Worm (Caenorhabditis elegans) whole organism, L1 larva: ENCODE data around the gene str-12.

Source experiments
- aha-1 ChIP-seq: fragments of 150-350 bp; optimal IDR thresholded peaks from 2 replicates; lab custom pipeline; 2014; ENCODE audit warnings: missing biosample characterization, missing genetic modification characterization
- aly-2 ChIP-seq: fragments of 150-350 bp; optimal IDR thresholded peaks from 2 replicates; lab custom pipeline; 2014; ENCODE audit warnings: missing biosample characterization, missing genetic modification characterization
- ama-1 ChIP-seq: fragments of 150-350 bp; optimal IDR thresholded peaks from 2 replicates; lab custom pipeline; 2014
- ceh-82 ChIP-seq, 3 experiments: fragments of 150-350 bp in 1 of 3; sonication (generic microtip) in 2 of 3; optimal IDR thresholded peaks; 2 replicates each; lab custom pipeline; 2014 to 2017; ENCODE audit warnings: missing biosample characterization in 3 of 3, missing genetic modification characterization in 3 of 3
- ceh-88 ChIP-seq: fragments of 200-800 bp; sonication (Bioruptor generic); IDR thresholded peaks from 2 replicates; pipeline ENCODE4 v1.3.6; 2022; ENCODE audit warnings: missing genetic modification characterization, missing compliant biosample characterization
- ceh-90 ChIP-seq: sonication (generic microtip); optimal IDR thresholded peaks from 2 replicates; lab custom pipeline; 2016; ENCODE audit warnings: missing genetic modification characterization, missing compliant biosample characterization
- dpl-1 ChIP-seq, 3 experiments: fragments of 150-350 bp in 2 of 3; sonication (generic microtip) in 1 of 3; optimal IDR thresholded peaks; 2 replicates each; lab custom pipeline; 2014 to 2017; ENCODE audit warnings: missing biosample characterization in 3 of 3, missing genetic modification characterization in 3 of 3, missing genetic modification reagents in 3 of 3
- dsc-1 ChIP-seq: sonication (generic microtip); optimal IDR thresholded peaks from 2 replicates; lab custom pipeline; 2016; ENCODE audit warnings: mild to moderate bottlenecking, missing genetic modification characterization, missing compliant biosample characterization
- efl-1 ChIP-seq, 4 experiments: fragments of 150-350 bp; optimal IDR thresholded peaks in 3 of 4; peaks in 1 of 4; 1 replicate in 1 of 4; 2 replicates in 3 of 4; lab custom pipeline; 2014; ENCODE audit warnings: missing biosample characterization in 2 of 4, missing genetic modification characterization in 2 of 4, missing genetic modification reagents in 2 of 4
- egl-27 ChIP-seq, 2 experiments: fragments of 150-350 bp in 1 of 2; sonication (generic microtip); optimal IDR thresholded peaks; 3 replicates each; lab custom pipeline; 2017 to 2018; ENCODE audit warnings: missing biosample characterization in 2 of 2, missing genetic modification characterization in 2 of 2, missing genetic modification reagents in 2 of 2
- ets-5 ChIP-seq: fragments of 200-800 bp; sonication (Bioruptor generic); IDR thresholded peaks from 2 replicates; pipeline ENCODE4 v1.3.6; 2022; ENCODE audit warnings: missing genetic modification characterization, missing compliant biosample characterization
- fkh-10 ChIP-seq: sonication (generic microtip); optimal IDR thresholded peaks from 2 replicates; lab custom pipeline; 2017; ENCODE audit warnings: missing biosample characterization, missing genetic modification reagents, missing genetic modification characterization
- fkh-4 ChIP-seq: sonication (generic microtip); optimal IDR thresholded peaks from 2 replicates; lab custom pipeline; 2016; ENCODE audit warnings: missing compliant biosample characterization, missing genetic modification characterization, borderline replicate concordance
- fkh-8 ChIP-seq: sonication (generic microtip); optimal IDR thresholded peaks from 2 replicates; lab custom pipeline; 2016; ENCODE audit warnings: mild to moderate bottlenecking, missing genetic modification characterization, missing compliant biosample characterization
- grh-1 ChIP-seq: fragments of 200-800 bp; sonication (Bioruptor generic); IDR thresholded peaks from 2 replicates; pipeline ENCODE4 v1.3.6; 2022; ENCODE audit warnings: missing genetic modification reagents, missing genetic modification characterization, missing compliant biosample characterization
- hlh-4 ChIP-seq: sonication (generic microtip); optimal IDR thresholded peaks from 2 replicates; lab custom pipeline; 2016; ENCODE audit warnings: mild to moderate bottlenecking, missing genetic modification characterization, missing compliant biosample characterization
- hpl-2 ChIP-seq: fragments of 150-350 bp; optimal IDR thresholded peaks from 2 replicates; lab custom pipeline; 2014; ENCODE audit warnings: missing biosample characterization, missing genetic modification reagents, missing genetic modification characterization
- isw-1 ChIP-seq: fragments of 200-800 bp; sonication (Bioruptor generic); IDR thresholded peaks from 2 replicates; pipeline ENCODE4 v1.3.6; 2022; ENCODE audit warnings: missing genetic modification characterization, missing compliant biosample characterization
- jun-1 ChIP-seq: fragments of 150-350 bp; optimal IDR thresholded peaks from 2 replicates; lab custom pipeline; 2014; ENCODE audit warnings: missing biosample characterization, missing genetic modification reagents, missing genetic modification characterization
- lin-15B ChIP-seq: fragments of 150-350 bp; sonication (generic microtip); optimal IDR thresholded peaks from 3 replicates; lab custom pipeline; 2014; ENCODE audit warnings: missing biosample characterization, missing genetic modification characterization
- lin-35 ChIP-seq, 2 experiments: fragments of 150-350 bp; optimal IDR thresholded peaks; 2 replicates each; lab custom pipeline; 2014; ENCODE audit warnings: missing biosample characterization in 2 of 2, missing genetic modification characterization in 2 of 2, missing genetic modification reagents in 2 of 2
- lin-39 ChIP-seq: fragments of 150-350 bp; optimal IDR thresholded peaks from 2 replicates; lab custom pipeline; 2014; ENCODE audit warnings: missing biosample characterization, missing genetic modification reagents, missing genetic modification characterization
- lir-3 ChIP-seq: sonication (generic microtip); optimal IDR thresholded peaks from 2 replicates; lab custom pipeline; 2016; ENCODE audit warnings: mild to moderate bottlenecking, missing genetic modification characterization, moderate library complexity, missing compliant biosample characterization; ENCODE audit not compliant: poor library complexity
- mab-9 ChIP-seq: fragments of 200-800 bp; sonication (Bioruptor generic); IDR thresholded peaks from 2 replicates; pipeline ENCODE4 v1.3.6; 2022; ENCODE audit warnings: missing genetic modification reagents, missing genetic modification characterization, missing compliant biosample characterization
- mdl-1 ChIP-seq, 2 experiments: fragments of 150-350 bp; optimal IDR thresholded peaks; 2 replicates each; lab custom pipeline; 2014 to 2017; ENCODE audit warnings: missing biosample characterization in 2 of 2, missing genetic modification characterization in 2 of 2, inconsistent platforms in 1 of 2
- mef-2 ChIP-seq: fragments of 150-350 bp; optimal IDR thresholded peaks from 2 replicates; lab custom pipeline; 2014; ENCODE audit warnings: missing biosample characterization, missing genetic modification characterization
- mep-1 ChIP-seq: fragments of 150-350 bp; optimal IDR thresholded peaks from 2 replicates; lab custom pipeline; 2014; ENCODE audit warnings: missing biosample characterization, missing genetic modification characterization
- nhr-12 ChIP-seq: sonication (generic microtip); optimal IDR thresholded peaks from 2 replicates; lab custom pipeline; 2017; ENCODE audit warnings: missing biosample characterization, missing genetic modification characterization
- nhr-28 ChIP-seq: fragments of 150-350 bp; optimal IDR thresholded peaks from 2 replicates; lab custom pipeline; 2014; ENCODE audit warnings: missing biosample characterization, missing genetic modification characterization
- nhr-71 ChIP-seq: sonication (generic microtip); optimal IDR thresholded peaks from 2 replicates; lab custom pipeline; 2016; ENCODE audit warnings: mild to moderate bottlenecking, missing genetic modification characterization, moderate library complexity, missing compliant biosample characterization
- nhr-76 ChIP-seq: sonication (generic microtip); optimal IDR thresholded peaks from 2 replicates; lab custom pipeline; 2017; ENCODE audit warnings: missing biosample characterization, missing genetic modification characterization
- nhr-85 ChIP-seq: sonication (generic microtip); peaks from one replicate; lab custom pipeline; 2016; ENCODE audit warnings: missing genetic modification characterization, inconsistent platforms, missing compliant biosample characterization
- pag-3 ChIP-seq: sonication (generic microtip); optimal IDR thresholded peaks from 2 replicates; lab custom pipeline; 2017; ENCODE audit warnings: missing genetic modification characterization, mild to moderate bottlenecking, missing compliant biosample characterization, antibody characterized with exemption, borderline replicate concordance; ENCODE audit not compliant: insufficient read depth
- rnt-1 ChIP-seq: sonication (generic microtip); optimal IDR thresholded peaks from 2 replicates; lab custom pipeline; 2016; ENCODE audit warnings: mild to moderate bottlenecking, missing genetic modification characterization, moderate library complexity, missing compliant biosample characterization
- snpc-4 ChIP-seq: fragments of 150-350 bp; optimal IDR thresholded peaks from 2 replicates; lab custom pipeline; 2014; ENCODE audit warnings: missing biosample characterization, missing genetic modification characterization
- snu-23 ChIP-seq: sonication (generic microtip); optimal IDR thresholded peaks from 2 replicates; lab custom pipeline; 2016; ENCODE audit warnings: missing genetic modification characterization, missing compliant biosample characterization
- sox-4 ChIP-seq: sonication (generic microtip); optimal IDR thresholded peaks from 2 replicates; lab custom pipeline; 2016; ENCODE audit warnings: missing genetic modification characterization, missing compliant biosample characterization
- sup-37 ChIP-seq: fragments of 200-800 bp; sonication (Bioruptor generic); optimal IDR thresholded peaks from 2 replicates; lab custom pipeline; 2018; ENCODE audit warnings: mild to moderate bottlenecking, missing genetic modification characterization, missing compliant biosample characterization
- swsn-7 ChIP-seq: sonication (generic microtip); optimal IDR thresholded peaks from 2 replicates; lab custom pipeline; 2016; ENCODE audit warnings: missing genetic modification characterization, missing compliant biosample characterization
- tbx-2 ChIP-seq: sonication (generic microtip); optimal IDR thresholded peaks from 2 replicates; lab custom pipeline; 2016; ENCODE audit warnings: missing genetic modification characterization, missing compliant biosample characterization
- tlp-1 ChIP-seq: fragments of 150-350 bp; optimal IDR thresholded peaks from 2 replicates; lab custom pipeline; 2014; ENCODE audit warnings: missing biosample characterization, missing genetic modification characterization
- unc-30 ChIP-seq: sonication (generic microtip); optimal IDR thresholded peaks from 2 replicates; lab custom pipeline; 2017; ENCODE audit warnings: missing biosample characterization, missing genetic modification characterization
- vab-15 ChIP-seq: sonication (generic microtip); optimal IDR thresholded peaks from 2 replicates; lab custom pipeline; 2017; ENCODE audit warnings: missing genotype, mild to moderate bottlenecking, missing genetic modification characterization, missing compliant biosample characterization
- xbp-1 ChIP-seq: sonication (generic microtip); optimal IDR thresholded peaks from 2 replicates; lab custom pipeline; 2016; ENCODE audit warnings: missing genetic modification characterization, missing compliant biosample characterization
- zip-4 ChIP-seq: fragments of 200-800 bp; sonication (Bioruptor generic); optimal IDR thresholded peaks from 2 replicates; lab custom pipeline; 2018; ENCODE audit warnings: mild to moderate bottlenecking, missing genetic modification characterization, moderate library complexity, missing compliant biosample characterization

The str-12 gene

ce11 chrV:15610350-15610940 lies at the start of gene str-12, which contains the start of gene fbxa-153:
str-12 (plus strand) TSS chrV:15610890.
fbxa-153 (minus strand) TSS chrV:15610384.
- TF ChIP-seq sup-37 (GFP tag; lab: Kevin White, UChicago): no peak
- no peak for TF ChIP-seq unc-30 (tag; lab: Kevin White, UChicago)
- peak; percentile 8 for TF ChIP-seq swsn-7 (tag; lab: Kevin White, UChicago)
- no peak for TF ChIP-seq zip-4 (GFP tag; lab: Kevin White, UChicago)
- peak in 1 of 3 experiments; percentile 21 for TF ChIP-seq dpl-1 (GFP tag; optimal IDR thresholded peaks at IDR 0.05; lab: Kevin White, UChicago)
- peak in 1 of 2 experiments; percentile 1 for TF ChIP-seq efl-1 (optimal IDR thresholded peaks at IDR 0.05; lab: Kevin White, UChicago)
- peak in 1 of 2 experiments; percentile 32 for TF ChIP-seq efl-1 (GFP tag; optimal IDR thresholded peaks at IDR 0.05 in 1 of 2; lab: Kevin White, UChicago)
- peak in 1 of 3 experiments; percentile 28 for TF ChIP-seq ceh-82 (tag; optimal IDR thresholded peaks at IDR 0.05; lab: Kevin White, UChicago)
- TF ChIP-seq hpl-2: no peak
- peak; percentile 28 for TF ChIP-seq isw-1 (GFP tag; lab: Robert Waterston, UW)
- TF ChIP-seq nhr-76 (tag; lab: Kevin White, UChicago): no peak
- no peak for TF ChIP-seq dsc-1 (tag; lab: Kevin White, UChicago)
- peak in 1 of 2 experiments; percentile 11 for TF ChIP-seq lin-35 (GFP tag; optimal IDR thresholded peaks at IDR 0.05; lab: Kevin White, UChicago)
- peak; percentile 35 for TF ChIP-seq mep-1
- TF ChIP-seq fkh-8 (tag; lab: Kevin White, UChicago): peak; percentile 36
- TF ChIP-seq ama-1 (lab: Kevin White, UChicago): no peak
- TF ChIP-seq, all 84 proteins: peak for 8

ce11 chrV:15562541-15562940 lies 48.1 kb upstream of the str-12 start:
- no peak for TF ChIP-seq ceh-88 (GFP tag; lab: Robert Waterston, UW)
- no peak for TF ChIP-seq sup-37 (GFP tag; lab: Kevin White, UChicago)
- TF ChIP-seq efl-1 (optimal IDR thresholded peaks at IDR 0.05; lab: Kevin White, UChicago): no peak
- TF ChIP-seq efl-1 (GFP tag; optimal IDR thresholded peaks at IDR 0.05 in 1 of 2; lab: Kevin White, UChicago): no peak
- no peak for TF ChIP-seq aly-2 (tag; lab: Kevin White, UChicago)
- TF ChIP-seq grh-1: no peak
- TF ChIP-seq sox-4 (tag; lab: Kevin White, UChicago): no peak
- no peak for TF ChIP-seq aha-1 (tag; lab: Kevin White, UChicago)
- TF ChIP-seq pag-3 (tag; lab: Kevin White, UChicago): no peak
- no peak for TF ChIP-seq nhr-71
- TF ChIP-seq vab-15 (tag; lab: Kevin White, UChicago): no peak
- TF ChIP-seq fkh-4 (tag; lab: Kevin White, UChicago): no peak
- TF ChIP-seq snu-23: no peak
- TF ChIP-seq tbx-2 (tag; lab: Kevin White, UChicago): no peak

- TF ChIP-seq egl-27 (tag; optimal IDR thresholded peaks at IDR 0.05; lab: Kevin White, UChicago) (no peak), fkh-10 (GFP tag; lab: Kevin White, UChicago) (peak; percentile 81)
Measured at ce11 chrV:15563477-15563876, 47.2 kb upstream of the str-12 start.

ce11 chrV:15563985-15564384 lies 46.7 kb upstream of the str-12 start:
- TF ChIP-seq rnt-1 (peak; percentile 87), mef-2 (tag; lab: Kevin White, UChicago) (no peak), jun-1 (no peak), snu-23 (peak; percentile 54), mab-9 (GFP tag; lab: Robert Waterston, UW) (no peak), snpc-4 (tag; lab: Kevin White, UChicago) (no peak), ceh-82 (tag; optimal IDR thresholded peaks at IDR 0.05; lab: Kevin White, UChicago) (no peak), mdl-1 (tag; optimal IDR thresholded peaks at IDR 0.05; lab: Kevin White, UChicago) (peak in 1 of 2 experiments; percentile 70), lin-35 (GFP tag; optimal IDR thresholded peaks at IDR 0.05; lab: Kevin White, UChicago) (peak in 1 of 2 experiments; percentile 78), nhr-85 (tag; lab: Kevin White, UChicago) (peak; percentile 45), ets-5 (no peak), lin-39 (tag; lab: Kevin White, UChicago) (peak; percentile 47), sup-37 (GFP tag; lab: Kevin White, UChicago) (no peak), nhr-28 (no peak), lin-15B (tag; lab: Kevin White, UChicago) (no peak), zip-4 (GFP tag; lab: Kevin White, UChicago) (no peak), tlp-1 (tag; lab: Kevin White, UChicago) (no peak), swsn-7 (tag; lab: Kevin White, UChicago) (peak; percentile 22), nhr-12 (no peak), dpl-1 (GFP tag; optimal IDR thresholded peaks at IDR 0.05; lab: Kevin White, UChicago) (peak in 1 of 3 experiments; percentile 13), xbp-1 (tag; lab: Kevin White, UChicago) (peak; percentile 7), lir-3 (tag; lab: Kevin White, UChicago) (peak; percentile 16), ceh-90 (tag; lab: Kevin White, UChicago) (no peak), hlh-4 (tag; lab: Kevin White, UChicago) (no peak)
